Worm (Caenorhabditis elegans): ENCODE results near the gene nspb-10.

Gene nspb-10

DNA sequence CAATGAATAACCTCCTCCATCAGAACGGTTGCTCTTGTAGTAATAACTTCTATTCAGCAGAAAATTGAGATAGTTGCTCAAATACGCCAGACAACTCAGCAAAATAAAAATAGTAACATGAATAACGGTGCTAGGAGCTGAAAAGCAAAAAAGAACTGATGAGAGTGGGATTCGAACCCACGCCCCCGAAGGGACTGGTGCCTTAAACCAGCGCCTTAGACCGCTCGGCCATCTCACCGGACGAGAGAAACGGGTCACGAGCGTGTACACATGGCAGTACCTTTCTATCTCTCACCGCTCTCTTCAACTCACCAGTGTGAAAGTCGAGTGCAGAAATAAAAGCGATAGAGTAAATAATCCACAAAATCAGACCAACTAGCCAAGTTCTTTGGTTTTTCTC is 47.1 kb upstream of the nspb-10 start (continued):
- TF ChIP-seq F49E8.2 (tag; optimal IDR thresholded peaks at IDR 0.05; ENCODE audit: borderline replicate concordance) (no peak), mdt-29 (GFP tag; IDR thresholded peaks at IDR 0.05) (no peak), duxl-1 (tag; optimal IDR thresholded peaks at IDR 0.05; ENCODE audit: poor library complexity) (peak; percentile 28), php-3 (GFP tag; IDR thresholded peaks at IDR 0.05) (peak; percentile 46; the same call in 1 of the 2 replicates), unc-130 (GFP tag; optimal IDR thresholded peaks at IDR 0.05) (no peak), F26F4.8 (GFP tag; conservative IDR thresholded peaks at IDR 0.05) (peak; percentile 83; the same call in 1 of the 2 replicates), hlh-11 (tag; optimal IDR thresholded peaks at IDR 0.05) (peak; percentile 32), sdz-12 (GFP tag; optimal IDR thresholded peaks at IDR 0.05) (peak; percentile 19), ceh-62 (tag; optimal IDR thresholded peaks at IDR 0.05) (no peak), mxl-2 (GFP tag; conservative IDR thresholded peaks at IDR 0.05) (no peak), snpc-1.2 (GFP tag; IDR thresholded peaks at IDR 0.05) (no peak), ama-1 (optimal IDR thresholded peaks at IDR 0.05) (no peak), nhr-102 (tag; optimal IDR thresholded peaks at IDR 0.05) (peak; percentile 40), tra-1 (GFP tag; IDR thresholded peaks at IDR 0.05) (no peak), nhr-77 (tag; optimal IDR thresholded peaks at IDR 0.05) (no peak), lin-29 (GFP tag; IDR thresholded peaks at IDR 0.05) (no peak), unc-62 (GFP tag; optimal IDR thresholded peaks at IDR 0.05 in 1 of 2) (peak in 1 of 2 experiments; percentile 96), unc-62 (tag; optimal IDR thresholded peaks at IDR 0.05) (no peak), zfp-3 (GFP tag; conservative IDR thresholded peaks at IDR 0.05) (peak; percentile 55; the same call in 1 of the 2 replicates), ztf-7 (tag; optimal IDR thresholded peaks at IDR 0.05) (no peak), madf-9 (GFP tag; conservative IDR thresholded peaks at IDR 0.05) (no peak; the same call in 1 of the 2 replicates), daf-8 (GFP tag; IDR thresholded peaks at IDR 0.05) (no peak), mep-1 (tag; optimal IDR thresholded peaks at IDR 0.05) (no peak), ces-1 (GFP tag; optimal IDR thresholded peaks at IDR 0.05) (no peak), nhr-6 (tag; optimal IDR thresholded peaks at IDR 0.05) (no peak), aha-1 (tag) (no peak), hlh-30 (tag; optimal IDR thresholded peaks at IDR 0.05; ENCODE audit: insufficient read depth) (peak; percentile 65), lin-1 (GFP tag; IDR thresholded peaks at IDR 0.05) (no peak), nhr-42 (GFP tag; IDR thresholded peaks at IDR 0.05) (peak; percentile 91), lim-7 (GFP tag; IDR thresholded peaks at IDR 0.05) (peak; percentile 76), nhr-48 (tag; optimal IDR thresholded peaks at IDR 0.05) (no peak), daf-19 (GFP tag; conservative IDR thresholded peaks at IDR 0.05) (no peak), Y5F2A.4 (GFP tag; optimal IDR thresholded peaks at IDR 0.05) (no peak), pha-4 (GFP tag; IDR thresholded peaks at IDR 0.05) (no peak), pha-4 (tag; optimal IDR thresholded peaks at IDR 0.05) (no peak), tag-97 (GFP tag; IDR thresholded peaks at IDR 0.05) (no peak), nhr-25 (tag; optimal IDR thresholded peaks at IDR 0.05; ENCODE audit: borderline replicate concordance, insufficient read depth) (no peak), snpc-4 (tag; optimal IDR thresholded peaks at IDR 0.05) (peak; percentile 71), lin-13 (GFP tag; optimal IDR thresholded peaks at IDR 0.05) (no peak), madf-5 (GFP tag; IDR thresholded peaks at IDR 0.05) (peak; percentile 43 to 55; a peak in 1 of 4 replicates), mes-2 (tag; optimal IDR thresholded peaks at IDR 0.05; ENCODE audit: poor library complexity, severe bottlenecking) (peak; percentile 76), mdl-1 (tag; optimal IDR thresholded peaks at IDR 0.05) (no peak), zip-11 (GFP tag; IDR thresholded peaks at IDR 0.05) (no peak), fkh-10 (GFP tag; optimal IDR thresholded peaks at IDR 0.05) (no peak), set-16 (GFP tag; IDR thresholded peaks at IDR 0.05) (peak; percentile 29; the same call in 1 of the 2 replicates), daf-12 (tag; optimal IDR thresholded peaks at IDR 0.05) (no peak), Y48G9A.11 (GFP tag; IDR thresholded peaks at IDR 0.05) (peak; percentile 71), gei-8 (GFP tag; optimal IDR thresholded peaks at IDR 0.05) (no peak), Y75B8A.6 (GFP tag; IDR thresholded peaks at IDR 0.05) (peak; percentile 61; the same call in 1 of the 2 replicates), lin-38 (GFP tag; IDR thresholded peaks at IDR 0.05) (peak; percentile 67), spr-3 (GFP tag; optimal IDR thresholded peaks at IDR 0.05) (no peak)
